Worm (Caenorhabditis elegans): Measurements from ENCODE around the gene cht-6.

DNA sequence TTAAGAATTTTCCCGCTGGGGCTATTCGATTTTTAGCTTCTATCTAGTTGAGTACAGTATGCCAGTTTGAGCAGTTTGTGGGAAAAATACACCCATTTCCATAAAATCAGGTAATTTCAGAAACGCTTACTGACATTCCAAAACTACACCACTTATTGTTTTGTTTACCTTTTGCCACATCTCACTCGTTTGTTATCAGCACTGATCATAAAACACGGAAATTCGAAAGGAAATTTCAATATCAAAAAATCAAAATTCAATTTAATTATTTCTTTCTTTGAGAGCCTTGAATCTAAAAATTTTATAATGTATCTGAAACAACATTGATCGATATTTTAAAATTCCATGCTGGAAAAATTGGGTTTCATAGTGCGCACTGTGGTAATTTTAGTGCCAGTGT lies 14.3 kb upstream of the cht-6 start:
- TF ChIP-seq him-1 (tag; optimal IDR thresholded peaks at IDR 0.05) (no peak), dao-5 (tag; optimal IDR thresholded peaks at IDR 0.05) (no peak)

Data from whole organism, L4/young adult.